Fruit fly (Drosophila melanogaster) whole organism, embryonic: ENCODE measurements around the gene Zpr1.
A peak's percentile ranks its signal among the peaks of the same experiment; 100 is the strongest.

ENCODE experiments used
- ATbp ChIP-seq: fragments of 200-800 bp; sonication (Bioruptor generic); optimal IDR thresholded peaks from 2 replicates; lab custom pipeline; 2017; ENCODE audit warnings: missing biosample characterization, mild to moderate bottlenecking, missing genetic modification characterization, missing genetic modification reagents
- Ada2b ChIP-seq: fragments of 200-800 bp; sonication (Bioruptor generic); IDR thresholded peaks from 2 replicates; pipeline ENCODE4 v1.3.6; 2022; ENCODE audit warnings: missing biosample characterization, missing genetic modification characterization
- Atf3 ChIP-seq: fragments of 200-800 bp; sonication (Bioruptor generic); optimal IDR thresholded peaks from 3 replicates; lab custom pipeline; 2016; ENCODE audit warnings: missing biosample characterization, missing genetic modification characterization
- Atf6 ChIP-seq: fragments of 200-800 bp; sonication (Bioruptor generic); IDR thresholded peaks from 2 replicates; pipeline ENCODE4 v1.3.6; 2022; ENCODE audit warnings: missing biosample characterization, missing genetic modification characterization
- CG10147 ChIP-seq: fragments of 200-800 bp; sonication (Bioruptor generic); optimal IDR thresholded peaks from 2 replicates; lab custom pipeline; 2019; ENCODE audit warnings: missing biosample characterization, mild to moderate bottlenecking, missing genetic modification characterization, moderate library complexity
- CG11093 ChIP-seq: fragments of 200-800 bp; sonication (Bioruptor generic); IDR thresholded peaks from 3 replicates; pipeline ENCODE4 v1.3.6; 2022; ENCODE audit warnings: missing biosample characterization, missing genetic modification characterization
- CG12155 ChIP-seq: fragments of 200-800 bp; sonication (Bioruptor generic); optimal IDR thresholded peaks from 3 replicates; lab custom pipeline; 2016; ENCODE audit warnings: missing biosample characterization, missing genetic modification characterization
- CG12236 ChIP-seq: fragments of 200-800 bp; sonication (Bioruptor generic); optimal IDR thresholded peaks from 2 replicates; lab custom pipeline; 2016; ENCODE audit warnings: missing biosample characterization, missing genetic modification characterization
- CG13287 ChIP-seq: fragments of 200-800 bp; sonication (Bioruptor generic); IDR thresholded peaks from 2 replicates; pipeline ENCODE4 v1.3.6; 2022; ENCODE audit warnings: missing biosample characterization, missing genetic modification characterization; ENCODE audit not compliant: partially characterized antibody
- CG14014 ChIP-seq: fragments of 200-800 bp; sonication (Bioruptor generic); IDR thresholded peaks from 2 replicates; pipeline ENCODE4 v1.3.6; 2022; ENCODE audit warnings: missing biosample characterization, missing genetic modification characterization
- CG14860 ChIP-seq: fragments of 200-800 bp; sonication (Bioruptor generic); IDR thresholded peaks from 3 replicates; pipeline ENCODE4 v1.3.6; 2022; ENCODE audit warnings: missing biosample characterization, missing genetic modification characterization; ENCODE audit not compliant: partially characterized antibody
- CG15696 ChIP-seq: fragments of 200-800 bp; sonication (Bioruptor generic); optimal IDR thresholded peaks from 2 replicates; lab custom pipeline; 2019; ENCODE audit warnings: missing biosample characterization, mild to moderate bottlenecking, missing genetic modification characterization, moderate library complexity
- CG1602 ChIP-seq: fragments of 200-800 bp; sonication (Bioruptor generic); optimal IDR thresholded peaks from 3 replicates; lab custom pipeline; 2016; ENCODE audit warnings: missing biosample characterization, missing genetic modification characterization
- CG3281 ChIP-seq: fragments of 200-800 bp; sonication (Bioruptor generic); optimal IDR thresholded peaks from 3 replicates; lab custom pipeline; 2017; ENCODE audit warnings: missing biosample characterization, mild to moderate bottlenecking, missing genetic modification characterization
- CG3838 ChIP-seq: fragments of 200-800 bp; sonication (Bioruptor generic); optimal IDR thresholded peaks from 3 replicates; lab custom pipeline; 2016; ENCODE audit warnings: missing biosample characterization, missing genetic modification characterization
- CG4328 ChIP-seq: fragments of 200-800 bp; sonication (Bioruptor generic); optimal IDR thresholded peaks from 3 replicates; lab custom pipeline; 2017; ENCODE audit warnings: missing biosample characterization, missing genetic modification reagents, missing genetic modification characterization
- CG4617 ChIP-seq: fragments of 200-800 bp; sonication (Bioruptor generic); optimal IDR thresholded peaks from 3 replicates; lab custom pipeline; 2016; ENCODE audit warnings: missing biosample characterization, missing genetic modification characterization, borderline replicate concordance
- CG6254 ChIP-seq: fragments of 200-800 bp; sonication (Bioruptor generic); optimal IDR thresholded peaks from 3 replicates; lab custom pipeline; 2017; ENCODE audit warnings: mild to moderate bottlenecking, missing biosample characterization, missing genetic modification reagents, missing genetic modification characterization
- CG6689 ChIP-seq: fragments of 200-800 bp; sonication (Bioruptor generic); IDR thresholded peaks from 2 replicates; pipeline ENCODE4 v1.3.6; 2022; ENCODE audit warnings: missing biosample characterization, missing genetic modification characterization
- CG8281 ChIP-seq: fragments of 200-800 bp; sonication (Bioruptor generic); optimal IDR thresholded peaks from 2 replicates; lab custom pipeline; 2018; ENCODE audit warnings: missing biosample characterization, mild to moderate bottlenecking, missing genetic modification characterization, moderate library complexity
- Chrac-16 ChIP-seq: fragments of 200-800 bp; sonication (Bioruptor generic); optimal IDR thresholded peaks from 3 replicates; lab custom pipeline; 2016; ENCODE audit warnings: missing biosample characterization, missing genetic modification characterization
- Dbx ChIP-seq: fragments of 200-800 bp; sonication (Bioruptor generic); IDR thresholded peaks from 3 replicates; pipeline ENCODE4 v1.3.6; 2022; ENCODE audit warnings: missing biosample characterization, missing genetic modification characterization
- HLH4C ChIP-seq: fragments of 200-800 bp; sonication (Bioruptor generic); IDR thresholded peaks from 3 replicates; pipeline ENCODE4 v1.3.6; 2022; ENCODE audit warnings: missing biosample characterization, missing genetic modification characterization; ENCODE audit not compliant: partially characterized antibody
- Hand ChIP-seq: fragments of 200-800 bp; sonication (Bioruptor generic); optimal IDR thresholded peaks from 2 replicates; lab custom pipeline; 2017; ENCODE audit warnings: mild to moderate bottlenecking, missing biosample characterization, missing genetic modification reagents, missing genetic modification characterization
- Hey ChIP-seq: fragments of 200-800 bp; sonication (Bioruptor generic); optimal IDR thresholded peaks from 3 replicates; lab custom pipeline; 2018; ENCODE audit warnings: missing biosample characterization, mild to moderate bottlenecking, missing genetic modification characterization
- Lpt ChIP-seq: fragments of >200 bp; optimal IDR thresholded peaks from 2 replicates; lab custom pipeline; 2018; ENCODE audit warnings: missing biosample characterization, missing genetic modification characterization
- Max ChIP-seq: fragments of 200-800 bp; sonication (Bioruptor generic); optimal IDR thresholded peaks from 2 replicates; lab custom pipeline; 2016; ENCODE audit warnings: missing biosample characterization, mild to moderate bottlenecking, missing genetic modification characterization
- Oli ChIP-seq: fragments of 200-800 bp; sonication (Bioruptor generic); optimal IDR thresholded peaks from 2 replicates; lab custom pipeline; 2018; ENCODE audit warnings: missing biosample characterization, mild to moderate bottlenecking, missing genetic modification characterization, moderate library complexity
- Ptx1 ChIP-seq: fragments of 200-800 bp; sonication (Bioruptor generic); IDR thresholded peaks from 2 replicates; pipeline ENCODE4 v1.3.6; 2022; ENCODE audit warnings: missing biosample characterization, missing genetic modification characterization
- Vsx1 ChIP-seq: fragments of 200-800 bp; sonication (Bioruptor generic); optimal IDR thresholded peaks from 2 replicates; lab custom pipeline; 2017; ENCODE audit warnings: missing biosample characterization, mild to moderate bottlenecking, missing genetic modification characterization, missing genetic modification reagents
- Xrp1 ChIP-seq: fragments of 200-800 bp; sonication (Bioruptor generic); IDR thresholded peaks from 2 replicates; pipeline ENCODE4 v1.3.6; 2022; ENCODE audit warnings: missing biosample characterization, missing genetic modification characterization
- amos ChIP-seq: fragments of 200-800 bp; sonication (Bioruptor generic); IDR thresholded peaks from 2 replicates; pipeline ENCODE4 v1.3.6; 2022; ENCODE audit warnings: missing biosample characterization, missing genetic modification characterization; ENCODE audit not compliant: partially characterized antibody
- ato ChIP-seq: fragments of 200-800 bp; sonication (Bioruptor generic); IDR thresholded peaks from 2 replicates; pipeline ENCODE4 v1.3.6; 2022; ENCODE audit warnings: missing biosample characterization, missing genetic modification characterization; ENCODE audit not compliant: partially characterized antibody
- bsh ChIP-seq, 2 experiments: fragments of 200-800 bp; sonication (Bioruptor generic); optimal IDR thresholded peaks; 2 replicates each; lab custom pipeline; 2017 to 2018; ENCODE audit warnings: mild to moderate bottlenecking in 2 of 2, missing biosample characterization in 2 of 2, missing genetic modification characterization in 2 of 2, moderate library complexity in 1 of 2
- en ChIP-seq: fragments of 200-800 bp; sonication (Bioruptor generic); optimal IDR thresholded peaks from 2 replicates; lab custom pipeline; 2016; ENCODE audit warnings: missing biosample characterization, missing genetic modification characterization
- eve ChIP-seq, 2 experiments: fragments of >200 bp; optimal IDR thresholded peaks; 2 replicates each; lab custom pipeline; 2017; ENCODE audit warnings: missing biosample characterization in 2 of 2, missing genetic modification characterization in 2 of 2
- gfzf ChIP-seq: fragments of 200-800 bp; sonication (Bioruptor generic); optimal IDR thresholded peaks from 2 replicates; lab custom pipeline; 2016; ENCODE audit warnings: missing biosample characterization, mild to moderate bottlenecking, missing genetic modification characterization, moderate library complexity
- grn ChIP-seq: fragments of 200-800 bp; sonication (Bioruptor generic); optimal IDR thresholded peaks from 3 replicates; lab custom pipeline; 2017; ENCODE audit warnings: missing biosample characterization, missing genetic modification characterization
- gsb ChIP-seq: fragments of 200-800 bp; sonication (Bioruptor generic); IDR thresholded peaks from 2 replicates; pipeline ENCODE4 v1.3.6; 2022; ENCODE audit warnings: missing biosample characterization, missing genetic modification characterization
- h ChIP-seq: fragments of >200 bp; optimal IDR thresholded peaks from 2 replicates; lab custom pipeline; 2017
- mam ChIP-seq: fragments of 200-800 bp; sonication (Bioruptor generic); optimal IDR thresholded peaks from 3 replicates; lab custom pipeline; 2016; ENCODE audit warnings: missing biosample characterization, missing genetic modification characterization
- mirr ChIP-seq: fragments of 200-800 bp; sonication (Bioruptor generic); optimal IDR thresholded peaks from 3 replicates; lab custom pipeline; 2018; ENCODE audit warnings: missing biosample characterization, mild to moderate bottlenecking, missing genetic modification characterization
- nau ChIP-seq: fragments of 200-800 bp; sonication (Bioruptor generic); optimal IDR thresholded peaks from 3 replicates; lab custom pipeline; 2017; ENCODE audit warnings: missing biosample characterization, mild to moderate bottlenecking, missing genetic modification characterization, missing genetic modification reagents
- pita ChIP-seq: fragments of 200-800 bp; sonication (Bioruptor generic); optimal IDR thresholded peaks from 2 replicates; lab custom pipeline; 2017; ENCODE audit warnings: missing biosample characterization, mild to moderate bottlenecking, missing genetic modification characterization
- pnt ChIP-seq: fragments of 200-800 bp; sonication (Bioruptor generic); optimal IDR thresholded peaks from 3 replicates; lab custom pipeline; 2016; ENCODE audit warnings: missing biosample characterization, missing genetic modification characterization
- slou ChIP-seq: fragments of 200-800 bp; sonication (Bioruptor generic); optimal IDR thresholded peaks from 3 replicates; lab custom pipeline; 2016; ENCODE audit warnings: missing biosample characterization, missing genetic modification characterization
- tin ChIP-seq: fragments of 200-800 bp; sonication (Bioruptor generic); optimal IDR thresholded peaks from 3 replicates; lab custom pipeline; 2016; ENCODE audit warnings: missing biosample characterization, missing genetic modification characterization
- unpg ChIP-seq: fragments of 200-800 bp; sonication (Bioruptor generic); optimal IDR thresholded peaks from 3 replicates; lab custom pipeline; 2018; ENCODE audit warnings: missing biosample characterization, mild to moderate bottlenecking, missing genetic modification characterization, moderate library complexity
- wek ChIP-seq: fragments of 200-800 bp; sonication (Bioruptor generic); optimal IDR thresholded peaks from 3 replicates; lab custom pipeline; 2018; ENCODE audit warnings: missing biosample characterization, mild to moderate bottlenecking, missing genetic modification characterization, moderate library complexity

Zpr1 gene

DNA sequence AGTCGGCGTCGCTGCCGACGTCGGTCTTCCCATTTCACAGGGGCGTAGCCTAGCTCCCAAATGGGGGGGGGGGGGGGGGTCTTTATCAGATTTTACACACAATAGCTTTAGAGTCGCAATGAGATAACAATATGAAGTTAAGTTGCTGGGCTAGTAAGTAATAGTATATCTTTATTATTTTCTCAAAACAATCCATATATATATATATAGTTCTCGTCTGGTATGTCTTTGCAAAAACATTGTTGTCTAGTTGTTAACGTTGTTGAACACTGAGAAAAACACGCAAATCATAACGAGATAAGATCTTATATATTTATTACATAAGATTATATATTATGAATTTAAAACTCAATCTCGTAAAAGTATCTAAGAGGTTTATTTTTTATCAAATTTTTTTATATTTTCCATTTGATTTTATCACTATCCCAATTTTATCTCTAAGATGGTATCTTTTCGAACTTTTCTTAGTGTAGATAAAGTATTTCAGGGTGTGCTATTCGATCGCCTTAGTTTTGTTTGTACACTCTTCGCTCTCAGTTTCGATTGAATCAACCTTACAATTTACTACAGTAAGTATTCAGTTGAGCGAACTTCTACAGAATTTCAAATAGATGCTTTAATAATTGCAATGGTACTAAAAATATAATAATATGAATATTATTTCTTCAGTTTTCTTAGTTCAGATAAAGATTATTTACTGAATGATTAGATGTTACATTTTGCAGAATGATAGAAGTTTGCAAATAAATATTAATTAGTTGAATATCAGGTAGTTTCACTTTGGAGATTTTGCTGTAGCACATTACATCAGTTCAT lies 40.2 kb upstream of the Zpr1 start (continued):
- TF ChIP-seq ATbp (peak; percentile 19), CG10147 (GFP tag; lab: Kevin White, UChicago) (peak; percentile 35), ato (GFP tag; lab: Robert Waterston, UW) (no peak), Hey (tag; lab: Kevin White, UChicago) (no peak), Xrp1 (peak; percentile 63), slou (GFP tag; lab: Kevin White, UChicago) (no peak), CG11093 (GFP tag; lab: Robert Waterston, UW) (peak; percentile 62; the same call in 1 of the 3 replicates), CG12155 (GFP tag; lab: Kevin White, UChicago) (peak; percentile 19), Atf3 (GFP tag; lab: Kevin White, UChicago) (no peak), CG4328 (GFP tag; lab: Kevin White, UChicago) (peak; percentile 43), CG8281 (peak; percentile 35), h (lab: Kevin White, UChicago) (no peak), CG6689 (GFP tag; lab: Robert Waterston, UW) (peak; percentile 92), Chrac-16 (GFP tag; lab: Kevin White, UChicago) (peak; percentile 40), eve (GFP tag; optimal IDR thresholded peaks at IDR 0.05; lab: Kevin White, UChicago) (no peak), pita (GFP tag; lab: Kevin White, UChicago) (no peak), bsh (GFP tag; optimal IDR thresholded peaks at IDR 0.05; lab: Kevin White, UChicago) (peak in 1 of 2 experiments; percentile 39), CG1602 (no peak), mam (GFP tag; lab: Kevin White, UChicago) (peak; percentile 41), HLH4C (GFP tag; lab: Robert Waterston, UW) (no peak), CG4617 (GFP tag; lab: Kevin White, UChicago) (no peak), gfzf (GFP tag; lab: Kevin White, UChicago) (no peak), Dbx (GFP tag; lab: Robert Waterston, UW) (peak; percentile 94), gsb (peak; percentile 83), mirr (GFP tag; lab: Kevin White, UChicago) (peak; percentile 77), CG14014 (GFP tag; lab: Robert Waterston, UW) (peak; percentile 89), Atf6 (GFP tag; lab: Robert Waterston, UW) (peak; percentile 88), en (GFP tag; lab: Kevin White, UChicago) (no peak), CG15696 (peak; percentile 34), Max (GFP tag; lab: Kevin White, UChicago) (no peak), Vsx1 (GFP tag; lab: Kevin White, UChicago) (no peak), CG12236 (GFP tag; lab: Kevin White, UChicago) (no peak), amos (GFP tag; lab: Robert Waterston, UW) (no peak), CG6254 (GFP tag; lab: Kevin White, UChicago) (no peak), Ada2b (peak; percentile 79), nau (GFP tag; lab: Kevin White, UChicago) (no peak), CG3838 (GFP tag; lab: Kevin White, UChicago) (no peak), Hand (GFP tag; lab: Kevin White, UChicago) (peak; percentile 72), unpg (peak; percentile 73), CG13287 (GFP tag; lab: Robert Waterston, UW) (no peak), tin (GFP tag; lab: Kevin White, UChicago) (peak; percentile 9), Lpt (GFP tag; lab: Kevin White, UChicago) (no peak), pnt (GFP tag; lab: Kevin White, UChicago) (no peak), CG14860 (no peak), Oli (peak; percentile 61), CG3281 (GFP tag; lab: Kevin White, UChicago) (peak; percentile 88), Ptx1 (peak; percentile 79), grn (GFP tag; lab: Kevin White, UChicago) (peak; percentile 57), wek (no peak)
